Fruit fly (Drosophila melanogaster) whole organism, embryonic: ENCODE data around the gene CG14229.

Experiments
- ATbp ChIP-seq: fragments of 200-800 bp; sonication (Bioruptor generic); optimal IDR thresholded peaks from 2 replicates; lab custom pipeline; 2017; ENCODE audit warnings: missing biosample characterization, mild to moderate bottlenecking, missing genetic modification characterization, missing genetic modification reagents
- Blimp-1 ChIP-seq: fragments of 200-800 bp; sonication (Bioruptor generic); optimal IDR thresholded peaks from 3 replicates; lab custom pipeline; 2018; ENCODE audit warnings: missing biosample characterization, missing genetic modification characterization, mild to moderate bottlenecking, moderate library complexity, missing genetic modification reagents
- CG10321 ChIP-seq: fragments of 200-800 bp; sonication (Bioruptor generic); IDR thresholded peaks from 2 replicates; pipeline ENCODE4 v1.3.6; 2022; ENCODE audit warnings: missing biosample characterization, missing genetic modification characterization
- CG10366 ChIP-seq: fragments of 200-800 bp; sonication (Bioruptor generic); IDR thresholded peaks from 2 replicates; pipeline ENCODE4 v1.3.6; 2022; ENCODE audit warnings: missing biosample characterization, missing genetic modification characterization
- CG11093 ChIP-seq: fragments of 200-800 bp; sonication (Bioruptor generic); IDR thresholded peaks from 3 replicates; pipeline ENCODE4 v1.3.6; 2022; ENCODE audit warnings: missing biosample characterization, missing genetic modification characterization
- CG13775 ChIP-seq: fragments of 200-800 bp; sonication (Bioruptor generic); optimal IDR thresholded peaks from 3 replicates; lab custom pipeline; 2017; ENCODE audit warnings: missing biosample characterization, mild to moderate bottlenecking, missing genetic modification characterization
- CG15514 ChIP-seq: fragments of 200-800 bp; sonication (Bioruptor generic); optimal IDR thresholded peaks from 3 replicates; lab custom pipeline; 2017; ENCODE audit warnings: missing biosample characterization, missing genetic modification characterization, mild to moderate bottlenecking, moderate library complexity, missing genetic modification reagents
- CG15601 ChIP-seq: fragments of 200-800 bp; sonication (Bioruptor generic); optimal IDR thresholded peaks from 3 replicates; lab custom pipeline; 2019; ENCODE audit warnings: missing biosample characterization, mild to moderate bottlenecking, missing genetic modification characterization, moderate library complexity
- CG17385 ChIP-seq: fragments of 200-800 bp; sonication (Bioruptor generic); optimal IDR thresholded peaks from 3 replicates; lab custom pipeline; 2018; ENCODE audit warnings: missing biosample characterization, mild to moderate bottlenecking, missing genetic modification characterization
- CG17568 ChIP-seq: fragments of 200-800 bp; sonication (Bioruptor generic); optimal IDR thresholded peaks from 2 replicates; lab custom pipeline; 2018; ENCODE audit warnings: missing biosample characterization, mild to moderate bottlenecking, missing genetic modification characterization, moderate library complexity
- CG2678 ChIP-seq: fragments of 200-800 bp; sonication (Bioruptor generic); optimal IDR thresholded peaks from 3 replicates; lab custom pipeline; 2019; ENCODE audit warnings: missing biosample characterization, mild to moderate bottlenecking, missing genetic modification characterization, moderate library complexity
- CG2875 ChIP-seq: fragments of 200-800 bp; sonication (Bioruptor generic); optimal IDR thresholded peaks from 2 replicates; lab custom pipeline; 2017; ENCODE audit warnings: missing biosample characterization, mild to moderate bottlenecking, missing genetic modification characterization, missing genetic modification reagents
- CG42726 ChIP-seq: fragments of 200-800 bp; sonication (Bioruptor generic); IDR thresholded peaks from 2 replicates; pipeline ENCODE4 v1.3.6; 2022; ENCODE audit warnings: missing biosample characterization, missing genetic modification characterization; ENCODE audit not compliant: partially characterized antibody
- CG4282 ChIP-seq: fragments of 200-800 bp; sonication (Bioruptor generic); optimal IDR thresholded peaks from 2 replicates; lab custom pipeline; 2016; ENCODE audit warnings: missing biosample characterization, missing genetic modification characterization
- CG4707 ChIP-seq: fragments of 200-800 bp; sonication (Bioruptor generic); optimal IDR thresholded peaks from 2 replicates; lab custom pipeline; 2018; ENCODE audit warnings: missing biosample characterization, mild to moderate bottlenecking, missing genetic modification characterization, moderate library complexity
- CG7357 ChIP-seq: fragments of 200-800 bp; sonication (Bioruptor generic); IDR thresholded peaks from 3 replicates; pipeline ENCODE4 v1.3.6; 2022; ENCODE audit warnings: missing biosample characterization, missing genetic modification characterization
- CG9437 ChIP-seq: fragments of 200-800 bp; sonication (Bioruptor generic); optimal IDR thresholded peaks from 2 replicates; lab custom pipeline; 2018; ENCODE audit warnings: missing biosample characterization, mild to moderate bottlenecking, missing genetic modification characterization
- CTCF ChIP-seq: fragments of 200-800 bp; sonication (Bioruptor generic); optimal IDR thresholded peaks from 2 replicates; lab custom pipeline; 2017; ENCODE audit warnings: missing biosample characterization, mild to moderate bottlenecking, missing genetic modification characterization, moderate library complexity
- CkIIα-i1 ChIP-seq: fragments of 200-800 bp; sonication (Bioruptor generic); IDR thresholded peaks from 2 replicates; pipeline ENCODE4 v1.3.6; 2022; ENCODE audit warnings: missing biosample characterization, missing genetic modification characterization
- Dll ChIP-seq: fragments of 200-800 bp; sonication (Bioruptor generic); IDR thresholded peaks from 4 replicates; pipeline ENCODE4 v1.3.6; 2022; ENCODE audit warnings: missing biosample characterization, missing genetic modification characterization; ENCODE audit not compliant: partially characterized antibody
- Drgx ChIP-seq: fragments of 200-800 bp; sonication (Bioruptor generic); IDR thresholded peaks from 2 replicates; pipeline ENCODE4 v1.3.6; 2022; ENCODE audit warnings: missing biosample characterization, missing genetic modification characterization
- Ets97D ChIP-seq: fragments of 200-800 bp; sonication (Bioruptor generic); optimal IDR thresholded peaks from 3 replicates; lab custom pipeline; 2016; ENCODE audit warnings: missing biosample characterization, missing genetic modification characterization
- GATAe ChIP-seq: fragments of 200-800 bp; sonication (Bioruptor generic); conservative IDR thresholded peaks from 2 replicates; pipeline ENCODE4 v1.3.6; 2022; ENCODE audit warnings: missing biosample characterization, missing genetic modification characterization
- H15 ChIP-seq: fragments of 200-800 bp; sonication (Bioruptor generic); IDR thresholded peaks from 3 replicates; pipeline ENCODE4 v1.3.6; 2022; ENCODE audit warnings: missing biosample characterization, missing genetic modification characterization
- HLH54F ChIP-seq: fragments of 200-800 bp; sonication (Bioruptor generic); optimal IDR thresholded peaks from 3 replicates; lab custom pipeline; 2016; ENCODE audit warnings: missing biosample characterization, missing genetic modification characterization
- Hr78 ChIP-seq, 2 experiments: fragments of 200-800 bp in 1 of 2; fragments of >200 bp in 1 of 2; sonication (Bioruptor generic) in 1 of 2; optimal IDR thresholded peaks; 2 replicates each; lab custom pipeline; 2017 to 2019; ENCODE audit warnings: missing biosample characterization in 2 of 2, missing genetic modification characterization in 2 of 2, mild to moderate bottlenecking in 1 of 2, moderate library complexity in 1 of 2
- Med ChIP-seq: fragments of 200-800 bp; sonication (Bioruptor generic); peaks from one replicate; lab custom pipeline; 2016; ENCODE audit warnings: missing biosample characterization, missing genetic modification characterization, mild to moderate bottlenecking, inconsistent platforms, moderate library complexity
- NC2α ChIP-seq: fragments of 200-800 bp; sonication (Bioruptor generic); optimal IDR thresholded peaks from 2 replicates; lab custom pipeline; 2016; ENCODE audit warnings: missing biosample characterization, missing genetic modification characterization
- Nf-YA ChIP-seq: fragments of 200-800 bp; sonication (Bioruptor generic); IDR thresholded peaks from 2 replicates; pipeline ENCODE4 v1.3.6; 2022; ENCODE audit warnings: missing biosample characterization, missing genetic modification characterization
- Optix ChIP-seq: fragments of 200-800 bp; sonication (Bioruptor generic); IDR thresholded peaks from 3 replicates; pipeline ENCODE4 v1.3.6; 2022; ENCODE audit warnings: missing biosample characterization, missing genetic modification characterization
- Ptx1 ChIP-seq: fragments of 200-800 bp; sonication (Bioruptor generic); IDR thresholded peaks from 2 replicates; pipeline ENCODE4 v1.3.6; 2022; ENCODE audit warnings: missing biosample characterization, missing genetic modification characterization
- Ravus ChIP-seq: fragments of 200-800 bp; sonication (Bioruptor generic); IDR thresholded peaks from 2 replicates; pipeline ENCODE4 v1.3.6; 2022; ENCODE audit warnings: missing biosample characterization, missing genetic modification characterization
- Xrp1 ChIP-seq: fragments of 200-800 bp; sonication (Bioruptor generic); IDR thresholded peaks from 2 replicates; pipeline ENCODE4 v1.3.6; 2022; ENCODE audit warnings: missing biosample characterization, missing genetic modification characterization
- ab ChIP-seq: fragments of 200-800 bp; sonication (Bioruptor generic); optimal IDR thresholded peaks from 2 replicates; lab custom pipeline; 2016; ENCODE audit warnings: missing biosample characterization, missing genetic modification characterization
- bab2 ChIP-seq: fragments of 200-800 bp; sonication (Bioruptor generic); optimal IDR thresholded peaks from 2 replicates; lab custom pipeline; 2016; ENCODE audit warnings: missing biosample characterization, missing genetic modification characterization
- chinmo ChIP-seq: fragments of 200-800 bp; sonication (Bioruptor generic); IDR thresholded peaks from 4 replicates; pipeline ENCODE4 v1.3.6; 2022; ENCODE audit warnings: missing biosample characterization, missing genetic modification characterization; ENCODE audit not compliant: partially characterized antibody
- dm ChIP-seq: fragments of 200-800 bp; sonication (Bioruptor generic); optimal IDR thresholded peaks from 3 replicates; lab custom pipeline; 2016; ENCODE audit warnings: missing biosample characterization, missing genetic modification characterization
- ftz-f1 ChIP-seq: fragments of 200-800 bp; sonication (Bioruptor generic); optimal IDR thresholded peaks from 2 replicates; lab custom pipeline; 2016; ENCODE audit warnings: missing biosample characterization, missing genetic modification characterization
- gfzf ChIP-seq: fragments of 200-800 bp; sonication (Bioruptor generic); optimal IDR thresholded peaks from 2 replicates; lab custom pipeline; 2016; ENCODE audit warnings: missing biosample characterization, mild to moderate bottlenecking, missing genetic modification characterization, moderate library complexity
- kni ChIP-seq: fragments of 200-800 bp; sonication (Bioruptor generic); optimal IDR thresholded peaks from 3 replicates; lab custom pipeline; 2017; ENCODE audit warnings: mild to moderate bottlenecking, missing biosample characterization, missing genetic modification reagents, missing genetic modification characterization
- luna ChIP-seq: fragments of 200-800 bp; sonication (Bioruptor generic); optimal IDR thresholded peaks from 2 replicates; lab custom pipeline; 2016; ENCODE audit warnings: missing biosample characterization, missing genetic modification characterization
- seq ChIP-seq: fragments of 200-800 bp; sonication (Bioruptor generic); IDR thresholded peaks from 2 replicates; pipeline ENCODE4 v1.3.6; 2022; ENCODE audit warnings: missing biosample characterization, missing genetic modification characterization
- shn ChIP-seq: fragments of 200-800 bp; sonication (Bioruptor generic); optimal IDR thresholded peaks from 3 replicates; lab custom pipeline; 2016; ENCODE audit warnings: missing biosample characterization, missing genetic modification characterization
- slbo ChIP-seq: fragments of 200-800 bp; sonication (Bioruptor generic); IDR thresholded peaks from 2 replicates; pipeline ENCODE4 v1.3.6; 2022; ENCODE audit warnings: missing biosample characterization, missing genetic modification characterization
- sna ChIP-seq: fragments of 200-800 bp; sonication (Bioruptor generic); IDR thresholded peaks from 2 replicates; pipeline ENCODE4 v1.3.6; 2022; ENCODE audit warnings: missing biosample characterization, missing genetic modification characterization; ENCODE audit not compliant: partially characterized antibody
- tin ChIP-seq: fragments of 200-800 bp; sonication (Bioruptor generic); optimal IDR thresholded peaks from 3 replicates; lab custom pipeline; 2016; ENCODE audit warnings: missing biosample characterization, missing genetic modification characterization
- tio ChIP-seq: fragments of 200-800 bp; sonication (Bioruptor generic); optimal IDR thresholded peaks from 2 replicates; lab custom pipeline; 2017; ENCODE audit warnings: missing biosample characterization, missing genetic modification characterization, inconsistent platforms
- tna ChIP-seq: fragments of 200-800 bp; sonication (Bioruptor generic); IDR thresholded peaks from 2 replicates; pipeline ENCODE4 v1.3.6; 2022; ENCODE audit warnings: missing biosample characterization, missing genetic modification characterization; ENCODE audit not compliant: partially characterized antibody
- toy ChIP-seq: fragments of 200-800 bp; sonication (Bioruptor generic); IDR thresholded peaks from 2 replicates; pipeline ENCODE4 v1.3.6; 2022; ENCODE audit warnings: missing biosample characterization, missing genetic modification characterization
- trh ChIP-seq: fragments of 200-800 bp; sonication (Bioruptor generic); optimal IDR thresholded peaks from 2 replicates; lab custom pipeline; 2016; ENCODE audit warnings: missing biosample characterization, missing genetic modification characterization
- tup ChIP-seq: fragments of 200-800 bp; sonication (Bioruptor generic); optimal IDR thresholded peaks from 2 replicates; lab custom pipeline; 2016; ENCODE audit warnings: missing biosample characterization, mild to moderate bottlenecking, missing genetic modification characterization, moderate library complexity

The CG14229 gene

DNA sequence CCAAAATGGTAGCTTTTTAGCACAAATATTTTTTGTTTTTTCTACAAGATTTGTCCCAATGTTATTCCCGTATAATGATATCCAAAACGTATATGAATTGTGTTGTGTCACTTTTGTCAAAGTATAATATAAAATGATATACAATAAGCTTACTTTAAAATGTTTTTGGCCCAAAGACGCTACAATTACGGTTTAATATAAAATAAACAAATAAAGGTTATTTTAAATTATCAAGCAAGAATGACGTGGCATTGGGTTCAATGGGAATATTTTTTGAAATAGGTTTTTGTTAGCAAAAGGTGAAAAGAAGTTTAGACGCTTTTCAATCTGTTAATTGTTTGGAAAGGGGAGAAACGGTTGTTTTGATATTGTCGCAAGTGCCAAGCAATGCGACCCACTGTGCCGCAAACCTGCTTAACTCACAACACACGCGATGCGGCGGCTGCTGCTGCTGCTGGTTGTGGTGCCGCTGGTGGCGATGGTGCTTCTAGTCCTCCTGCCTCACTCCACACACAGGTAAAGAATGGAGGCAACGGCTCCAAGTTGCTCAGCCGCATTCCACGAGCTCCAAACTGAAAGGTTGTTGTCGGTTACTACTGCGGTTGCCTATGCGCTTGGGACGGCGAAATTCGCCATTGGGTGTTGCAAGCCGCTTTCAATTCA is 31.7 kb downstream of the CG14229 start (continued):
- TF ChIP-seq CG9437 (GFP tag; lab: Kevin White, UChicago) (peak; percentile 76), GATAe (GFP tag; lab: Robert Waterston, UW) (no peak), CG15514 (GFP tag; lab: Kevin White, UChicago) (peak; percentile 36), tio (no peak), CG7357 (GFP tag; lab: Robert Waterston, UW) (no peak), CG17568 (GFP tag; lab: Kevin White, UChicago) (no peak), dm (GFP tag; lab: Kevin White, UChicago) (no peak), CG11093 (no peak), CG2678 (peak; percentile 76), Xrp1 (GFP tag; lab: Robert Waterston, UW) (peak; percentile 21; the same call in 1 of the 2 replicates), gfzf (GFP tag; lab: Kevin White, UChicago) (no peak), Blimp-1 (GFP tag; lab: Kevin White, UChicago) (no peak), shn (GFP tag; lab: Kevin White, UChicago) (no peak), tup (GFP tag; lab: Kevin White, UChicago) (no peak), HLH54F (GFP tag; lab: Kevin White, UChicago) (peak; percentile 37), ftz-f1 (no peak), Optix (GFP tag; lab: Robert Waterston, UW) (no peak), CG4707 (GFP tag; lab: Kevin White, UChicago) (peak; percentile 44), ATbp (GFP tag; lab: Kevin White, UChicago) (peak; percentile 24), tna (GFP tag; lab: Robert Waterston, UW) (no peak), toy (GFP tag; lab: Robert Waterston, UW) (no peak), slbo (GFP tag; lab: Robert Waterston, UW) (no peak; the same call in 1 of the 2 replicates), Med (GFP tag; lab: Kevin White, UChicago) (peak; percentile 64), ab (GFP tag; lab: Kevin White, UChicago) (peak; percentile 4), Dll (GFP tag; lab: Robert Waterston, UW) (no peak), CG2875 (GFP tag; lab: Kevin White, UChicago) (no peak), H15 (GFP tag; lab: Robert Waterston, UW) (no peak), kni (GFP tag; lab: Kevin White, UChicago) (peak; percentile 50), bab2 (no peak), CTCF (GFP tag; lab: Kevin White, UChicago) (no peak), CG15601 (tag; lab: Kevin White, UChicago) (no peak), CG13775 (GFP tag; lab: Kevin White, UChicago) (peak; percentile 67), NC2α (GFP tag; lab: Kevin White, UChicago) (no peak), Ptx1 (no peak), trh (GFP tag; lab: Kevin White, UChicago) (no peak), chinmo (GFP tag; lab: Robert Waterston, UW) (no peak), Ets97D (GFP tag; lab: Kevin White, UChicago) (no peak), Nf-YA (GFP tag; lab: Robert Waterston, UW) (no peak), seq (GFP tag; lab: Robert Waterston, UW) (no peak), Drgx (GFP tag; lab: Robert Waterston, UW) (no peak), CG4282 (GFP tag; lab: Kevin White, UChicago) (no peak), Hr78 (GFP tag; optimal IDR thresholded peaks at IDR 0.05; lab: Kevin White, UChicago) (no peak), CG10321 (GFP tag; lab: Robert Waterston, UW) (no peak), CkIIα-i1 (GFP tag; lab: Robert Waterston, UW) (no peak), luna (no peak), CG10366 (GFP tag; lab: Robert Waterston, UW) (no peak; the same call in 1 of the 2 replicates), sna (GFP tag; lab: Robert Waterston, UW) (no peak), CG17385 (GFP tag; lab: Kevin White, UChicago) (peak; percentile 66), Ravus (no peak), tin (no peak), CG42726 (no peak)
